Worm (Caenorhabditis elegans) whole organism, late embryonic: ENCODE results near the gene klp-7.

ENCODE experiments used
- C08G9.2 ChIP-seq: sonication (generic microtip); optimal IDR thresholded peaks from 2 replicates; lab custom pipeline; 2016; ENCODE audit warnings: mild to moderate bottlenecking, missing genetic modification characterization, moderate library complexity, missing compliant biosample characterization
- C38D4.7 ChIP-seq: fragments of 200-800 bp; sonication (Bioruptor generic); optimal IDR thresholded peaks from 2 replicates; lab custom pipeline; 2018; ENCODE audit warnings: mild to moderate bottlenecking, missing genetic modification characterization, moderate library complexity, missing compliant biosample characterization
- K02D7.2 ChIP-seq: sonication (generic microtip); optimal IDR thresholded peaks from 2 replicates; lab custom pipeline; 2017; ENCODE audit warnings: mild to moderate bottlenecking, missing genetic modification characterization, missing compliant biosample characterization
- K09A11.1 ChIP-seq: sonication (generic microtip); optimal IDR thresholded peaks from 2 replicates; lab custom pipeline; 2017; ENCODE audit warnings: antibody characterized with exemption, mild to moderate bottlenecking, missing genetic modification characterization, missing compliant biosample characterization; ENCODE audit not compliant: insufficient read depth
- Y22D7AL.16 ChIP-seq: sonication (generic microtip); optimal IDR thresholded peaks from 2 replicates; lab custom pipeline; 2016; ENCODE audit warnings: missing genetic modification characterization, missing compliant biosample characterization
- ahr-1 ChIP-seq: sonication (generic microtip); optimal IDR thresholded peaks from 2 replicates; lab custom pipeline; 2016; ENCODE audit warnings: missing genetic modification characterization, missing compliant biosample characterization
- ama-1 ChIP-seq: fragments of 150-350 bp; optimal IDR thresholded peaks from 2 replicates; lab custom pipeline; 2014
- ceh-14 ChIP-seq: sonication (generic microtip); optimal IDR thresholded peaks from 2 replicates; lab custom pipeline; 2016; ENCODE audit warnings: missing genotype, missing genetic modification characterization, missing compliant biosample characterization
- ceh-18 ChIP-seq: sonication (generic microtip); optimal IDR thresholded peaks from 2 replicates; lab custom pipeline; 2016; ENCODE audit warnings: missing genetic modification characterization, missing compliant biosample characterization
- ceh-2 ChIP-seq: sonication (generic microtip); optimal IDR thresholded peaks from 2 replicates; lab custom pipeline; 2016; ENCODE audit warnings: missing genotype, missing genetic modification characterization, missing compliant biosample characterization
- ceh-22 ChIP-seq: sonication (generic microtip); optimal IDR thresholded peaks from 2 replicates; lab custom pipeline; 2017; ENCODE audit warnings: missing biosample characterization, missing genetic modification characterization
- ceh-30 ChIP-seq: fragments of 150-350 bp; optimal IDR thresholded peaks from 2 replicates; lab custom pipeline; 2014; ENCODE audit warnings: missing biosample characterization, missing genetic modification characterization
- ceh-31 ChIP-seq: sonication (generic microtip); optimal IDR thresholded peaks from 2 replicates; lab custom pipeline; 2016; ENCODE audit warnings: missing genetic modification characterization, missing compliant biosample characterization
- ceh-34 ChIP-seq: sonication (generic microtip); optimal IDR thresholded peaks from 2 replicates; lab custom pipeline; 2016; ENCODE audit warnings: mild to moderate bottlenecking, missing genetic modification characterization, missing compliant biosample characterization
- ceh-45 ChIP-seq: fragments of 200-800 bp; sonication (Bioruptor generic); IDR thresholded peaks from 2 replicates; pipeline ENCODE4 v1.3.6; 2022; ENCODE audit warnings: missing genetic modification reagents, missing genetic modification characterization, missing compliant biosample characterization
- ceh-48 ChIP-seq: sonication (generic microtip); optimal IDR thresholded peaks from 2 replicates; lab custom pipeline; 2016; ENCODE audit warnings: missing genetic modification characterization, inconsistent platforms, missing compliant biosample characterization
- ceh-6 ChIP-seq: fragments of 200-800 bp; sonication (Bioruptor generic); optimal IDR thresholded peaks from 2 replicates; lab custom pipeline; 2018; ENCODE audit warnings: mild to moderate bottlenecking, missing genetic modification characterization, missing compliant biosample characterization
- ceh-9 ChIP-seq: sonication (generic microtip); optimal IDR thresholded peaks from 2 replicates; lab custom pipeline; 2016; ENCODE audit warnings: mild to moderate bottlenecking, missing genetic modification characterization, inconsistent platforms, missing compliant biosample characterization
- dve-1 ChIP-seq: sonication (generic microtip); optimal IDR thresholded peaks from 2 replicates; lab custom pipeline; 2017; ENCODE audit warnings: antibody characterized with exemption, mild to moderate bottlenecking, missing genetic modification characterization, missing compliant biosample characterization
- elt-2 ChIP-seq: sonication (generic microtip); optimal IDR thresholded peaks from 2 replicates; lab custom pipeline; 2016; ENCODE audit warnings: missing genetic modification reagents, missing genetic modification characterization, missing compliant biosample characterization
- elt-4 ChIP-seq: sonication (generic microtip); optimal IDR thresholded peaks from 2 replicates; lab custom pipeline; 2016; ENCODE audit warnings: missing genetic modification characterization, missing compliant biosample characterization
- ets-4 ChIP-seq: sonication (generic microtip); optimal IDR thresholded peaks from 2 replicates; lab custom pipeline; 2016; ENCODE audit warnings: missing genetic modification characterization, missing compliant biosample characterization
- eyg-1 ChIP-seq: sonication (generic microtip); optimal IDR thresholded peaks from 2 replicates; lab custom pipeline; 2016; ENCODE audit warnings: missing genotype, missing genetic modification characterization, missing compliant biosample characterization
- fkh-10 ChIP-seq: fragments of 150-350 bp; optimal IDR thresholded peaks from 2 replicates; lab custom pipeline; 2014; ENCODE audit warnings: missing biosample characterization, missing genetic modification reagents, missing genetic modification characterization
- gmeb-2 ChIP-seq: sonication (generic microtip); optimal IDR thresholded peaks from 2 replicates; lab custom pipeline; 2016; ENCODE audit warnings: missing genetic modification characterization, inconsistent platforms, missing compliant biosample characterization
- hlh-13 ChIP-seq: fragments of 200-800 bp; sonication (Bioruptor generic); optimal IDR thresholded peaks from 2 replicates; lab custom pipeline; 2018; ENCODE audit warnings: mild to moderate bottlenecking, missing genetic modification characterization, missing compliant biosample characterization
- hlh-8 ChIP-seq: sonication (generic microtip); optimal IDR thresholded peaks from 2 replicates; lab custom pipeline; 2016; ENCODE audit warnings: missing genotype, missing genetic modification characterization, missing compliant biosample characterization
- lin-11 ChIP-seq: fragments of 200-800 bp; sonication (Bioruptor generic); optimal IDR thresholded peaks from 2 replicates; lab custom pipeline; 2018; ENCODE audit warnings: mild to moderate bottlenecking, missing genetic modification characterization, missing compliant biosample characterization
- madf-2 ChIP-seq: sonication (generic microtip); optimal IDR thresholded peaks from 2 replicates; lab custom pipeline; 2017; ENCODE audit warnings: missing genetic modification characterization, missing compliant biosample characterization
- nfya-1 ChIP-seq: sonication (generic microtip); optimal IDR thresholded peaks from 2 replicates; lab custom pipeline; 2017; ENCODE audit warnings: missing genetic modification characterization, mild to moderate bottlenecking, missing compliant biosample characterization, antibody characterized with exemption, moderate library complexity
- nhr-232 ChIP-seq: sonication (generic microtip); optimal IDR thresholded peaks from 2 replicates; lab custom pipeline; 2016; ENCODE audit warnings: missing genetic modification characterization, missing compliant biosample characterization
- npax-4 ChIP-seq: sonication (generic microtip); optimal IDR thresholded peaks from 2 replicates; lab custom pipeline; 2016; ENCODE audit warnings: missing genetic modification characterization, missing compliant biosample characterization
- odd-2 ChIP-seq: sonication (generic microtip); optimal IDR thresholded peaks from 2 replicates; lab custom pipeline; 2017; ENCODE audit warnings: antibody characterized with exemption, mild to moderate bottlenecking, missing genetic modification characterization, missing compliant biosample characterization
- pag-3 ChIP-seq: sonication (generic microtip); optimal IDR thresholded peaks from 2 replicates; lab custom pipeline; 2016; ENCODE audit warnings: missing compliant biosample characterization, missing genetic modification characterization, borderline replicate concordance
- pat-9 ChIP-seq: fragments of 200-800 bp; sonication (Bioruptor generic); optimal IDR thresholded peaks from 2 replicates; lab custom pipeline; 2018; ENCODE audit warnings: mild to moderate bottlenecking, missing genetic modification characterization, moderate library complexity, missing compliant biosample characterization
- pax-1 ChIP-seq: fragments of 150-350 bp; optimal IDR thresholded peaks from 2 replicates; lab custom pipeline; 2014; ENCODE audit warnings: missing biosample characterization, missing genetic modification characterization
- pha-2 ChIP-seq: sonication (generic microtip); optimal IDR thresholded peaks from 2 replicates; lab custom pipeline; 2017; ENCODE audit warnings: mild to moderate bottlenecking, missing genetic modification characterization, missing compliant biosample characterization
- pha-4 ChIP-seq: fragments of 150-350 bp; optimal IDR thresholded peaks from 2 replicates; lab custom pipeline; 2018; ENCODE audit warnings: missing biosample characterization, missing genetic modification reagents, missing genetic modification characterization
- pqm-1 ChIP-seq: sonication (generic microtip); optimal IDR thresholded peaks from 2 replicates; lab custom pipeline; 2016; ENCODE audit warnings: missing genetic modification characterization, missing compliant biosample characterization
- rnt-1 ChIP-seq: sonication (generic microtip); optimal IDR thresholded peaks from 2 replicates; lab custom pipeline; 2016; ENCODE audit warnings: missing genetic modification characterization, missing compliant biosample characterization
- sdc-2 ChIP-seq: sonication (generic microtip); optimal IDR thresholded peaks from 2 replicates; lab custom pipeline; 2016; ENCODE audit warnings: missing genotype, missing genetic modification characterization, missing compliant biosample characterization
- sox-2 ChIP-seq: fragments of 200-800 bp; sonication (Bioruptor generic); IDR thresholded peaks from 2 replicates; pipeline ENCODE4 v1.3.6; 2022; ENCODE audit warnings: missing genetic modification reagents, missing genetic modification characterization, missing compliant biosample characterization
- sox-4 ChIP-seq: sonication (generic microtip); optimal IDR thresholded peaks from 2 replicates; lab custom pipeline; 2017; ENCODE audit warnings: mild to moderate bottlenecking, missing genetic modification characterization, inconsistent platforms, missing compliant biosample characterization
- syd-9 ChIP-seq: sonication (generic microtip); optimal IDR thresholded peaks from 2 replicates; lab custom pipeline; 2016; ENCODE audit warnings: mild to moderate bottlenecking, missing genetic modification characterization, moderate library complexity, missing compliant biosample characterization
- tbx-7 ChIP-seq: sonication (generic microtip); optimal IDR thresholded peaks from 2 replicates; lab custom pipeline; 2016; ENCODE audit warnings: missing genotype, missing genetic modification characterization, missing compliant biosample characterization
- ttx-3 ChIP-seq: sonication (generic microtip); optimal IDR thresholded peaks from 2 replicates; lab custom pipeline; 2016; ENCODE audit warnings: missing genetic modification reagents, missing genetic modification characterization, missing compliant biosample characterization
- unc-42 ChIP-seq: sonication (generic microtip); optimal IDR thresholded peaks from 2 replicates; lab custom pipeline; 2016; ENCODE audit warnings: missing genotype, missing genetic modification characterization, missing compliant biosample characterization
- unc-55 ChIP-seq: sonication (generic microtip); optimal IDR thresholded peaks from 2 replicates; lab custom pipeline; 2017; ENCODE audit warnings: missing biosample characterization, missing genetic modification reagents, missing genetic modification characterization
- unc-86 ChIP-seq: sonication (generic microtip); optimal IDR thresholded peaks from 2 replicates; lab custom pipeline; 2016; ENCODE audit warnings: missing genetic modification characterization, missing compliant biosample characterization
- zip-5 ChIP-seq: sonication (generic microtip); optimal IDR thresholded peaks from 2 replicates; lab custom pipeline; 2016; ENCODE audit warnings: missing genetic modification characterization, missing compliant biosample characterization

The klp-7 gene

ce11 chrIII:10848858-10849257 is 43.1 kb downstream of the klp-7 start, which contains the start of the genes fbxb-85 and hex-3 (continued):
- TF ChIP-seq K09A11.1 (tag; lab: Kevin White, UChicago) = peak; percentile 35
- TF ChIP-seq pax-1 = no peak
- TF ChIP-seq eyg-1 (tag; lab: Kevin White, UChicago) = peak; percentile 47
- TF ChIP-seq ceh-45 (GFP tag; lab: Robert Waterston, UW) = peak; percentile 55; the same call in 1 of the 2 replicates
- TF ChIP-seq unc-55 (GFP tag; lab: Kevin White, UChicago) = peak; percentile 23
- TF ChIP-seq pqm-1 (tag; lab: Kevin White, UChicago) = peak; percentile 30
- peak; percentile 74 for TF ChIP-seq dve-1 (tag; lab: Kevin White, UChicago)
- peak; percentile 50 for TF ChIP-seq nhr-232 (tag; lab: Kevin White, UChicago)
- peak; percentile 28 for TF ChIP-seq zip-5 (tag; lab: Kevin White, UChicago)
- no peak for TF ChIP-seq pha-4 (tag; lab: Kevin White, UChicago)
- peak; percentile 65 for TF ChIP-seq rnt-1 (tag; lab: Kevin White, UChicago)
- TF ChIP-seq tbx-7 (tag; lab: Kevin White, UChicago) = no peak
- TF ChIP-seq elt-2 (tag; lab: Kevin White, UChicago) = peak; percentile 86
- peak; percentile 97 for TF ChIP-seq unc-42
- TF ChIP-seq ceh-14 (tag; lab: Kevin White, UChicago) = peak; percentile 66
- peak; percentile 93 for TF ChIP-seq ceh-18 (tag; lab: Kevin White, UChicago)

ce11 chrIII:10855398-10855880 is 49.7 kb downstream of the klp-7 start, which contains the start of gene Y39A1C.1:
Y39A1C.1 (plus strand) TSS chrIII:10855448.
- TF ChIP-seq gmeb-2 (no peak), nhr-232 (tag; lab: Kevin White, UChicago) (no peak), K09A11.1 (tag; lab: Kevin White, UChicago) (no peak), K02D7.2 (tag; lab: Kevin White, UChicago) (no peak), pat-9 (tag; lab: Kevin White, UChicago) (no peak), elt-4 (no peak), ceh-48 (tag; lab: Kevin White, UChicago) (no peak), ama-1 (lab: Kevin White, UChicago) (no peak), sox-2 (GFP tag; lab: Robert Waterston, UW) (no peak), ahr-1 (tag; lab: Kevin White, UChicago) (no peak), unc-42 (peak; percentile 43), Y22D7AL.16 (tag; lab: Kevin White, UChicago) (no peak), zip-5 (tag; lab: Kevin White, UChicago) (no peak), pqm-1 (tag; lab: Kevin White, UChicago) (no peak), C08G9.2 (tag; lab: Kevin White, UChicago) (peak; percentile 2), hlh-13 (GFP tag; lab: Kevin White, UChicago) (no peak), unc-86 (no peak), ceh-30 (tag; lab: Kevin White, UChicago) (no peak), ets-4 (tag; lab: Kevin White, UChicago) (no peak), ceh-22 (tag; lab: Kevin White, UChicago) (no peak), lin-11 (no peak), ceh-18 (tag; lab: Kevin White, UChicago) (peak; percentile 38), ceh-2 (tag; lab: Kevin White, UChicago) (no peak), ttx-3 (no peak), fkh-10 (GFP tag; lab: Kevin White, UChicago) (no peak), sdc-2 (tag; lab: Kevin White, UChicago) (no peak), pag-3 (no peak), ceh-45 (GFP tag; lab: Robert Waterston, UW) (no peak), rnt-1 (tag; lab: Kevin White, UChicago) (no peak), syd-9 (no peak), npax-4 (tag; lab: Kevin White, UChicago) (no peak), ceh-9 (no peak), ceh-6 (GFP tag; lab: Kevin White, UChicago) (no peak), ceh-31 (tag; lab: Kevin White, UChicago) (peak; percentile 61), pha-2 (tag; lab: Kevin White, UChicago) (no peak), pha-4 (tag; lab: Kevin White, UChicago) (no peak), ceh-34 (peak; percentile 28), hlh-8 (no peak), madf-2 (no peak), C38D4.7 (GFP tag; lab: Kevin White, UChicago) (no peak), sox-4 (tag; lab: Kevin White, UChicago) (no peak), odd-2 (no peak), nfya-1 (tag; lab: Kevin White, UChicago) (peak; percentile 37)
